Worm (Caenorhabditis elegans) whole organism, L4 larva: ENCODE results near the gene R144.11.

Source experiments
- D1046.2 ChIP-seq: fragments of 200-800 bp; sonication (Bioruptor generic); IDR thresholded peaks from 2 replicates; pipeline ENCODE4 v1.3.6; 2022; ENCODE audit warnings: missing genetic modification characterization, missing compliant biosample characterization
- F10B5.3 ChIP-seq: sonication (generic microtip); optimal IDR thresholded peaks from 2 replicates; lab custom pipeline; 2016; ENCODE audit warnings: mild to moderate bottlenecking, missing genetic modification characterization, missing compliant biosample characterization
- F37D6.2 ChIP-seq: sonication (generic microtip); optimal IDR thresholded peaks from 2 replicates; lab custom pipeline; 2016; ENCODE audit warnings: mild to moderate bottlenecking, missing genetic modification characterization, missing compliant biosample characterization
- F44E2.7 ChIP-seq: fragments of 200-800 bp; sonication (Bioruptor generic); IDR thresholded peaks from 2 replicates; pipeline ENCODE4 v2.1.2; 2022; ENCODE audit warnings: missing genetic modification characterization, missing compliant biosample characterization
- aha-1 ChIP-seq: fragments of 150-350 bp; peaks from one replicate; lab custom pipeline; 2014; ENCODE audit warnings: missing biosample characterization, missing genetic modification characterization
- aly-2 ChIP-seq: sonication (generic microtip); optimal IDR thresholded peaks from 2 replicates; lab custom pipeline; 2018; ENCODE audit warnings: missing biosample characterization, missing genetic modification characterization
- ama-1 ChIP-seq: fragments of 150-350 bp; optimal IDR thresholded peaks from 2 replicates; lab custom pipeline; 2014; ENCODE audit warnings: inconsistent platforms, mixed read lengths
- ceh-20 ChIP-seq: fragments of 200-800 bp; sonication (Bioruptor generic); IDR thresholded peaks from 2 replicates; pipeline ENCODE4 v1.3.6; 2022; ENCODE audit warnings: missing genetic modification reagents, missing genetic modification characterization, missing compliant biosample characterization
- ceh-28 ChIP-seq: fragments of 150-350 bp; optimal IDR thresholded peaks from 2 replicates; lab custom pipeline; 2014; ENCODE audit warnings: missing biosample characterization, missing genetic modification reagents, missing genetic modification characterization
- ceh-62 ChIP-seq: sonication (generic microtip); optimal IDR thresholded peaks from 2 replicates; lab custom pipeline; 2017; ENCODE audit warnings: missing biosample characterization, missing genetic modification characterization
- ces-1 ChIP-seq: fragments of 150-350 bp; sonication (generic microtip); optimal IDR thresholded peaks from 4 replicates; lab custom pipeline; 2014; ENCODE audit warnings: missing biosample characterization, missing genetic modification reagents, missing genetic modification characterization
- cey-2 ChIP-seq: sonication (generic microtip); optimal IDR thresholded peaks from 3 replicates; lab custom pipeline; 2017; ENCODE audit warnings: missing genetic modification characterization, mild to moderate bottlenecking, missing compliant biosample characterization, antibody characterized with exemption, borderline replicate concordance; ENCODE audit not compliant: insufficient read depth
- ctbp-1 ChIP-seq: fragments of 200-800 bp; sonication (Bioruptor generic); IDR thresholded peaks from 2 replicates; pipeline ENCODE4 v1.3.6; 2022; ENCODE audit warnings: missing genetic modification reagents, missing genetic modification characterization, missing compliant biosample characterization
- daf-19 ChIP-seq: fragments of 200-800 bp; sonication (Bioruptor generic); conservative IDR thresholded peaks from 2 replicates; pipeline ENCODE4 v1.3.6; 2022; ENCODE audit warnings: missing genetic modification characterization, missing compliant biosample characterization
- dmd-9 ChIP-seq: fragments of 200-800 bp; sonication (Bioruptor generic); IDR thresholded peaks from 2 replicates; pipeline ENCODE4 v1.3.6; 2022; ENCODE audit warnings: missing genetic modification reagents, missing genetic modification characterization, missing compliant biosample characterization
- dve-1 ChIP-seq: sonication (generic microtip); optimal IDR thresholded peaks from 2 replicates; lab custom pipeline; 2017; ENCODE audit warnings: antibody characterized with exemption, mild to moderate bottlenecking, missing genetic modification characterization, missing compliant biosample characterization; ENCODE audit not compliant: insufficient read depth
- fkh-10 ChIP-seq: fragments of 150-350 bp; optimal IDR thresholded peaks from 2 replicates; lab custom pipeline; 2014; ENCODE audit warnings: missing biosample characterization, missing genetic modification reagents, missing genetic modification characterization
- fos-1 ChIP-seq: fragments of 150-350 bp; optimal IDR thresholded peaks from 2 replicates; lab custom pipeline; 2014; ENCODE audit warnings: missing biosample characterization, missing genetic modification characterization
- hlh-11 ChIP-seq: fragments of 200-800 bp; sonication (Bioruptor generic); optimal IDR thresholded peaks from 2 replicates; lab custom pipeline; 2018; ENCODE audit warnings: mild to moderate bottlenecking, missing genetic modification characterization, missing compliant biosample characterization
- hmg-1.1 ChIP-seq: fragments of 200-800 bp; sonication (Bioruptor generic); IDR thresholded peaks from 2 replicates; pipeline ENCODE4 v1.3.6; 2022; ENCODE audit warnings: missing genetic modification reagents, missing genetic modification characterization, missing compliant biosample characterization
- lim-7 ChIP-seq: fragments of 200-800 bp; sonication (Bioruptor generic); IDR thresholded peaks from 2 replicates; pipeline ENCODE4 v1.3.6; 2022; ENCODE audit warnings: missing genetic modification characterization, missing compliant biosample characterization
- lin-15B ChIP-seq: fragments of 150-350 bp; sonication (generic microtip); optimal IDR thresholded peaks from 3 replicates; lab custom pipeline; 2014; ENCODE audit warnings: missing biosample characterization, missing genetic modification characterization
- lin-39 ChIP-seq: fragments of 150-350 bp; optimal IDR thresholded peaks from 2 replicates; lab custom pipeline; 2014; ENCODE audit warnings: missing biosample characterization, missing genetic modification reagents, missing genetic modification characterization
- lir-3 ChIP-seq: sonication (generic microtip); optimal IDR thresholded peaks from 2 replicates; lab custom pipeline; 2016; ENCODE audit warnings: mild to moderate bottlenecking, missing genetic modification characterization, missing compliant biosample characterization
- madf-5 ChIP-seq, 2 experiments: fragments of 200-800 bp; sonication (Bioruptor generic); IDR thresholded peaks; 2 replicates each; pipeline ENCODE4 v1.3.6; 2022; ENCODE audit warnings: missing compliant biosample characterization in 2 of 2, missing genetic modification characterization in 2 of 2
- mdl-1 ChIP-seq, 2 experiments: fragments of 150-350 bp in 1 of 2; sonication (generic microtip) in 1 of 2; optimal IDR thresholded peaks; 2 replicates each; lab custom pipeline; 2014 to 2017; ENCODE audit warnings: missing biosample characterization in 2 of 2, missing genetic modification characterization in 2 of 2
- mxl-3 ChIP-seq: fragments of 200-800 bp; sonication (Bioruptor generic); optimal IDR thresholded peaks from 2 replicates; lab custom pipeline; 2018; ENCODE audit warnings: mild to moderate bottlenecking, missing genetic modification characterization, missing compliant biosample characterization
- nhr-11 ChIP-seq: fragments of 150-350 bp; optimal IDR thresholded peaks from 2 replicates; lab custom pipeline; 2014; ENCODE audit warnings: missing biosample characterization, missing genetic modification characterization
- nhr-237 ChIP-seq: sonication (generic microtip); optimal IDR thresholded peaks from 2 replicates; lab custom pipeline; 2017; ENCODE audit warnings: missing biosample characterization, missing genetic modification characterization
- nhr-76 ChIP-seq: fragments of 150-350 bp; optimal IDR thresholded peaks from 2 replicates; lab custom pipeline; 2014; ENCODE audit warnings: missing biosample characterization, missing genetic modification characterization
- php-3 ChIP-seq: fragments of 200-800 bp; sonication (Bioruptor generic); IDR thresholded peaks from 2 replicates; pipeline ENCODE4 v1.3.6; 2022; ENCODE audit warnings: missing genetic modification reagents, missing genetic modification characterization, missing compliant biosample characterization
- sdz-12 ChIP-seq: fragments of 200-800 bp; sonication (Bioruptor generic); optimal IDR thresholded peaks from 2 replicates; lab custom pipeline; 2018; ENCODE audit warnings: mild to moderate bottlenecking, missing genetic modification characterization, missing compliant biosample characterization
- tag-97 ChIP-seq: fragments of 200-800 bp; sonication (Bioruptor generic); IDR thresholded peaks from 2 replicates; pipeline ENCODE4 v1.3.6; 2022; ENCODE audit warnings: missing genetic modification characterization, missing compliant biosample characterization
- unc-130 ChIP-seq: sonication (generic microtip); optimal IDR thresholded peaks from 2 replicates; lab custom pipeline; 2016; ENCODE audit warnings: missing genetic modification reagents, missing genetic modification characterization, missing compliant biosample characterization
- zip-2 ChIP-seq: fragments of 150-350 bp; optimal IDR thresholded peaks from 2 replicates; lab custom pipeline; 2014; ENCODE audit warnings: missing biosample characterization, missing genetic modification characterization
- ztf-11 ChIP-seq: fragments of 150-350 bp; optimal IDR thresholded peaks from 2 replicates; lab custom pipeline; 2014; ENCODE audit warnings: missing biosample characterization, missing genetic modification characterization

Gene R144.11

ce11 chrIII:5024393-5024964, 15.8 kb upstream of the R144.11 start, which contains the start of gene pcf-11 (continued):
- TF ChIP-seq zip-2 (tag; lab: Kevin White, UChicago) (no peak), F10B5.3 (tag; lab: Kevin White, UChicago) (no peak), lin-39 (tag; lab: Kevin White, UChicago) (no peak), lir-3 (tag; lab: Kevin White, UChicago) (no peak), daf-19 (GFP tag; lab: Robert Waterston, UW) (no peak), nhr-237 (no peak), ceh-20 (GFP tag; lab: Robert Waterston, UW) (no peak), lim-7 (GFP tag; lab: Robert Waterston, UW) (no peak), ctbp-1 (GFP tag; lab: Robert Waterston, UW) (no peak), dve-1 (tag; lab: Kevin White, UChicago) (peak; percentile 53), sdz-12 (GFP tag; lab: Kevin White, UChicago) (no peak), dmd-9 (no peak), cey-2 (tag; lab: Kevin White, UChicago) (no peak), fkh-10 (GFP tag; lab: Kevin White, UChicago) (no peak), ceh-62 (tag; lab: Kevin White, UChicago) (no peak), madf-5 (GFP tag; IDR thresholded peaks at IDR 0.05; lab: Robert Waterston, UW) (no peak), ama-1 (lab: Kevin White, UChicago) (peak; percentile 90), php-3 (GFP tag; lab: Robert Waterston, UW) (no peak), fos-1 (no peak), nhr-76 (tag; lab: Kevin White, UChicago) (no peak), mxl-3 (GFP tag; lab: Kevin White, UChicago) (peak; percentile 81), lin-15B (tag; lab: Kevin White, UChicago) (no peak), unc-130 (GFP tag; lab: Kevin White, UChicago) (peak; percentile 7), tag-97 (GFP tag; lab: Robert Waterston, UW) (no peak), F44E2.7 (GFP tag; lab: Robert Waterston, UW) (no peak), mdl-1 (tag; optimal IDR thresholded peaks at IDR 0.05; lab: Kevin White, UChicago) (peak; percentile 45 to 80), nhr-11 (tag; lab: Kevin White, UChicago) (peak; percentile 41), ceh-28 (peak; percentile 58)

DNA sequence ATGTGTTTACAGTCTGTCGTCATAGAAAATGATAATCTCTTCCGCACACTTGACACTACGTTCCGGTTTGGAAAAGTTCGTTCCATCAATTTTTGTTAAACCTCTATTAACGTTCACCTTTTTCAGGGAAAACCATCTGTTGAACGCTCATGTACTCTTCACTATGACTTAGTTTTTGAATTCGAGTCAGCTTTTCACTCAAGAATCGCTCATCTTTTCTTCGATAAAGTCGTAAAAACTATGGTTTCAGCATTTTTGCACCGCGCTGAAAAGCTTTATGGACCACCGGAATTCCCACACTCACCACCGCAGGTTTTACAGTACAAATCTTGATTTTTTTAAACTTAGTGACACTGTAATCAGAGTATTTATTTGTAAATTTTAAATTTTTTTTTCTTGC, 15.0 kb upstream of the R144.11 start:
- no peak for TF ChIP-seq dve-1 (tag; lab: Kevin White, UChicago)
- peak; percentile 92 for TF ChIP-seq aha-1
- TF ChIP-seq, all 104 proteins: peak for 1

ce11 chrIII:5022964-5023363, 14.3 kb upstream of the R144.11 start, which contains the start of gene R144.13:
TSS of gene R144.13 (plus strand) at chrIII:5023264.
- TF ChIP-seq ztf-11 (tag; lab: Kevin White, UChicago) (no peak), aha-1 (peak; percentile 19), hmg-1.1 (no peak), mdl-1 (tag; optimal IDR thresholded peaks at IDR 0.05; lab: Kevin White, UChicago) (no peak), lin-15B (tag; lab: Kevin White, UChicago) (no peak), nhr-11 (tag; lab: Kevin White, UChicago) (no peak), madf-5 (GFP tag; IDR thresholded peaks at IDR 0.05; lab: Robert Waterston, UW) (no peak), daf-19 (GFP tag; lab: Robert Waterston, UW) (no peak)

ce11 chrIII:5021689-5022088, 13.1 kb upstream of the R144.11 start, which contains the start of gene R144.3:
TSS of gene R144.3 (plus strand) at chrIII:5021989.
- TF ChIP-seq ces-1 (GFP tag; lab: Kevin White, UChicago), result no peak
- TF ChIP-seq aly-2 (tag; lab: Kevin White, UChicago), result no peak
- TF ChIP-seq D1046.2 (GFP tag; lab: Robert Waterston, UW), result no peak
- no peak for TF ChIP-seq lim-7 (GFP tag; lab: Robert Waterston, UW)
- no peak for TF ChIP-seq hlh-11 (tag; lab: Kevin White, UChicago)
- no peak for TF ChIP-seq F37D6.2 (tag; lab: Kevin White, UChicago)
- no peak for TF ChIP-seq aha-1
